Fruit fly (Drosophila melanogaster) whole organism, embryonic: ENCODE results near the gene orb.

Experiments
- Atf3 ChIP-seq: fragments of 200-800 bp; sonication (Bioruptor generic); optimal IDR thresholded peaks from 3 replicates; lab custom pipeline; 2016; ENCODE audit warnings: missing biosample characterization, missing genetic modification characterization
- CG10209 ChIP-seq: fragments of 200-800 bp; sonication (Bioruptor generic); optimal IDR thresholded peaks from 3 replicates; lab custom pipeline; 2017; ENCODE audit warnings: missing biosample characterization, mild to moderate bottlenecking, missing genetic modification characterization, missing genetic modification reagents
- CG10462 ChIP-seq: fragments of 200-800 bp; sonication (Bioruptor generic); optimal IDR thresholded peaks from 2 replicates; lab custom pipeline; 2016; ENCODE audit warnings: missing biosample characterization, missing genetic modification characterization
- CG10959 ChIP-seq: fragments of 200-800 bp; sonication (Bioruptor generic); IDR thresholded peaks from 2 replicates; pipeline ENCODE4 v1.3.6; 2022; ENCODE audit warnings: missing biosample characterization, missing genetic modification characterization
- CG12391 ChIP-seq: fragments of 200-800 bp; sonication (Bioruptor generic); optimal IDR thresholded peaks from 3 replicates; lab custom pipeline; 2018; ENCODE audit warnings: missing biosample characterization, mild to moderate bottlenecking, missing genetic modification characterization, moderate library complexity
- CG13775 ChIP-seq: fragments of 200-800 bp; sonication (Bioruptor generic); optimal IDR thresholded peaks from 3 replicates; lab custom pipeline; 2017; ENCODE audit warnings: missing biosample characterization, mild to moderate bottlenecking, missing genetic modification characterization
- CG1602 ChIP-seq: fragments of 200-800 bp; sonication (Bioruptor generic); optimal IDR thresholded peaks from 3 replicates; lab custom pipeline; 2016; ENCODE audit warnings: missing biosample characterization, missing genetic modification characterization
- CG16815 ChIP-seq: fragments of 200-800 bp; sonication (Bioruptor generic); optimal IDR thresholded peaks from 3 replicates; lab custom pipeline; 2017; ENCODE audit warnings: missing biosample characterization, mild to moderate bottlenecking, missing genetic modification characterization
- CG17829 ChIP-seq: fragments of 200-800 bp; optimal IDR thresholded peaks from 2 replicates; lab custom pipeline; 2019; ENCODE audit warnings: missing biosample characterization, mild to moderate bottlenecking, missing genetic modification characterization, moderate library complexity
- CG2116 ChIP-seq: fragments of 200-800 bp; sonication (Bioruptor generic); optimal IDR thresholded peaks from 3 replicates; lab custom pipeline; 2018; ENCODE audit warnings: missing biosample characterization, mild to moderate bottlenecking, missing genetic modification characterization
- CG2678 ChIP-seq: fragments of 200-800 bp; sonication (Bioruptor generic); optimal IDR thresholded peaks from 3 replicates; lab custom pipeline; 2019; ENCODE audit warnings: missing biosample characterization, mild to moderate bottlenecking, missing genetic modification characterization, moderate library complexity
- CG4360 ChIP-seq: fragments of 200-800 bp; sonication (Bioruptor generic); IDR thresholded peaks from 2 replicates; pipeline ENCODE4 v1.3.6; 2022; ENCODE audit warnings: missing biosample characterization, missing genetic modification characterization
- CG4404 ChIP-seq: fragments of 200-800 bp; sonication (Bioruptor generic); IDR thresholded peaks from 2 replicates; pipeline ENCODE4 v1.3.6; 2022; ENCODE audit warnings: missing biosample characterization, missing genetic modification characterization
- CG7357 ChIP-seq: fragments of 200-800 bp; sonication (Bioruptor generic); IDR thresholded peaks from 3 replicates; pipeline ENCODE4 v1.3.6; 2022; ENCODE audit warnings: missing biosample characterization, missing genetic modification characterization
- CG7556 ChIP-seq: fragments of 200-800 bp; sonication (Bioruptor generic); optimal IDR thresholded peaks from 2 replicates; lab custom pipeline; 2017; ENCODE audit warnings: missing biosample characterization, mild to moderate bottlenecking, missing genetic modification characterization
- CG7786 ChIP-seq: fragments of 200-800 bp; sonication (Bioruptor generic); optimal IDR thresholded peaks from 2 replicates; lab custom pipeline; 2016; ENCODE audit warnings: missing biosample characterization, missing genetic modification characterization
- CG8924 ChIP-seq: fragments of 200-800 bp; optimal IDR thresholded peaks from 3 replicates; lab custom pipeline; 2019; ENCODE audit warnings: missing biosample characterization, mild to moderate bottlenecking, missing genetic modification characterization, moderate library complexity
- CG9437 ChIP-seq: fragments of 200-800 bp; sonication (Bioruptor generic); optimal IDR thresholded peaks from 2 replicates; lab custom pipeline; 2018; ENCODE audit warnings: missing biosample characterization, mild to moderate bottlenecking, missing genetic modification characterization
- CG9727 ChIP-seq: fragments of 200-800 bp; sonication (Bioruptor generic); optimal IDR thresholded peaks from 3 replicates; lab custom pipeline; 2017; ENCODE audit warnings: missing biosample characterization, mild to moderate bottlenecking, missing genetic modification characterization
- D ChIP-seq, 2 experiments: fragments of 200-800 bp in 1 of 2; fragments of >200 bp in 1 of 2; sonication (Bioruptor generic) in 1 of 2; optimal IDR thresholded peaks; 2 replicates in 1 of 2; 3 replicates in 1 of 2; lab custom pipeline; 2017; ENCODE audit warnings: mild to moderate bottlenecking in 1 of 2, missing biosample characterization in 1 of 2, missing genetic modification characterization in 1 of 2, missing genetic modification reagents in 1 of 2
- D19A ChIP-seq: fragments of 200-800 bp; optimal IDR thresholded peaks from 3 replicates; lab custom pipeline; 2019; ENCODE audit warnings: missing biosample characterization, mild to moderate bottlenecking, missing genetic modification characterization, moderate library complexity
- Dfd ChIP-seq, 2 experiments: fragments of >200 bp; optimal IDR thresholded peaks; 2 replicates each; lab custom pipeline; 2017; ENCODE audit warnings: missing biosample characterization in 2 of 2, missing genetic modification characterization in 2 of 2
- HLHmδ ChIP-seq: fragments of 200-800 bp; sonication (Bioruptor generic); optimal IDR thresholded peaks from 2 replicates; lab custom pipeline; 2018; ENCODE audit warnings: missing biosample characterization, mild to moderate bottlenecking, missing genetic modification characterization, moderate library complexity
- NC2β ChIP-seq: fragments of 200-800 bp; sonication (Bioruptor generic); optimal IDR thresholded peaks from 2 replicates; lab custom pipeline; 2016; ENCODE audit warnings: missing biosample characterization, missing genetic modification characterization
- Oli ChIP-seq: fragments of 200-800 bp; sonication (Bioruptor generic); optimal IDR thresholded peaks from 2 replicates; lab custom pipeline; 2018; ENCODE audit warnings: missing biosample characterization, mild to moderate bottlenecking, missing genetic modification characterization, moderate library complexity
- PHDP ChIP-seq: fragments of 200-800 bp; sonication (Bioruptor generic); optimal IDR thresholded peaks from 3 replicates; lab custom pipeline; 2018; ENCODE audit warnings: missing biosample characterization, mild to moderate bottlenecking, missing genetic modification characterization, moderate library complexity
- Usf ChIP-seq: fragments of 200-800 bp; sonication (Bioruptor generic); optimal IDR thresholded peaks from 2 replicates; lab custom pipeline; 2017; ENCODE audit warnings: missing genotype, missing biosample characterization, missing genetic modification characterization
- cad ChIP-seq: fragments of >200 bp; optimal IDR thresholded peaks from 2 replicates; lab custom pipeline; 2017; ENCODE audit warnings: missing biosample characterization, missing genetic modification characterization
- cas ChIP-seq: fragments of 200-800 bp; sonication (Bioruptor generic); IDR thresholded peaks from 2 replicates; pipeline ENCODE4 v1.3.6; 2022; ENCODE audit warnings: missing biosample characterization, missing genetic modification characterization
- dm ChIP-seq: fragments of 200-800 bp; sonication (Bioruptor generic); optimal IDR thresholded peaks from 3 replicates; lab custom pipeline; 2016; ENCODE audit warnings: missing biosample characterization, missing genetic modification characterization
- dpn ChIP-seq, 2 experiments: fragments of 200-800 bp; sonication (Bioruptor generic); optimal IDR thresholded peaks; 3 replicates each; lab custom pipeline; 2016; ENCODE audit warnings: missing biosample characterization in 2 of 2, missing genetic modification characterization in 2 of 2
- en ChIP-seq: fragments of 200-800 bp; sonication (Bioruptor generic); optimal IDR thresholded peaks from 2 replicates; lab custom pipeline; 2016; ENCODE audit warnings: missing biosample characterization, missing genetic modification characterization
- ewg ChIP-seq: fragments of 200-800 bp; sonication (Bioruptor generic); optimal IDR thresholded peaks from 3 replicates; lab custom pipeline; 2017; ENCODE audit warnings: mild to moderate bottlenecking, missing biosample characterization, missing genetic modification reagents, missing genetic modification characterization
- fd102C ChIP-seq: fragments of 200-800 bp; sonication (Bioruptor generic); optimal IDR thresholded peaks from 2 replicates; lab custom pipeline; 2018; ENCODE audit warnings: missing biosample characterization, mild to moderate bottlenecking, missing genetic modification characterization, moderate library complexity
- gcm ChIP-seq: fragments of 200-800 bp; sonication (Bioruptor generic); optimal IDR thresholded peaks from 2 replicates; lab custom pipeline; 2019; ENCODE audit warnings: missing biosample characterization, mild to moderate bottlenecking, missing genetic modification characterization, moderate library complexity
- gem ChIP-seq: fragments of 200-800 bp; sonication (Bioruptor generic); optimal IDR thresholded peaks from 2 replicates; lab custom pipeline; 2019; ENCODE audit warnings: missing biosample characterization, mild to moderate bottlenecking, missing genetic modification characterization, moderate library complexity
- gsb-n ChIP-seq: fragments of 200-800 bp; sonication (Bioruptor generic); optimal IDR thresholded peaks from 3 replicates; lab custom pipeline; 2018; ENCODE audit warnings: missing biosample characterization, mild to moderate bottlenecking, missing genetic modification characterization
- maf-S ChIP-seq: fragments of 200-800 bp; sonication (Bioruptor generic); optimal IDR thresholded peaks from 2 replicates; lab custom pipeline; 2016; ENCODE audit warnings: missing biosample characterization, missing genetic modification characterization
- pnt ChIP-seq: fragments of 200-800 bp; sonication (Bioruptor generic); optimal IDR thresholded peaks from 3 replicates; lab custom pipeline; 2016; ENCODE audit warnings: missing biosample characterization, missing genetic modification characterization
- pros ChIP-seq: fragments of 200-800 bp; sonication (Bioruptor generic); optimal IDR thresholded peaks from 3 replicates; lab custom pipeline; 2019; ENCODE audit warnings: missing biosample characterization, mild to moderate bottlenecking, missing genetic modification characterization, moderate library complexity
- sens ChIP-seq: fragments of 200-800 bp; sonication (Bioruptor generic); peaks from one replicate; lab custom pipeline; 2016; ENCODE audit warnings: missing biosample characterization, missing genetic modification characterization
- tx ChIP-seq: fragments of 200-800 bp; sonication (Bioruptor generic); optimal IDR thresholded peaks from 2 replicates; lab custom pipeline; 2016; ENCODE audit warnings: missing biosample characterization, missing genetic modification characterization
- unpg ChIP-seq: fragments of 200-800 bp; sonication (Bioruptor generic); optimal IDR thresholded peaks from 3 replicates; lab custom pipeline; 2018; ENCODE audit warnings: missing biosample characterization, mild to moderate bottlenecking, missing genetic modification characterization, moderate library complexity
- vfl ChIP-seq: fragments of 200-800 bp; sonication (Bioruptor generic); optimal IDR thresholded peaks from 2 replicates; lab custom pipeline; 2016; ENCODE audit warnings: missing biosample characterization, missing genetic modification characterization
- zen ChIP-seq: fragments of 200-800 bp; sonication (Bioruptor generic); optimal IDR thresholded peaks from 3 replicates; lab custom pipeline; 2018; ENCODE audit warnings: missing biosample characterization, mild to moderate bottlenecking, missing genetic modification characterization, moderate library complexity
- zfh1 ChIP-seq: fragments of 200-800 bp; sonication (Bioruptor generic); IDR thresholded peaks from 3 replicates; pipeline ENCODE4 v1.3.6; 2022; ENCODE audit warnings: missing biosample characterization, missing genetic modification characterization

The orb gene

dm6 chr3R:23301270-23301669 lies 20.6 kb upstream of the orb start:
- TF ChIP-seq sens (peak; percentile 61), CG9727 (GFP tag; lab: Kevin White, UChicago) (no peak), D (optimal IDR thresholded peaks at IDR 0.05; lab: Kevin White, UChicago) (peak; percentile 83), D (GFP tag; optimal IDR thresholded peaks at IDR 0.05; lab: Kevin White, UChicago) (no peak), pros (GFP tag; lab: Kevin White, UChicago) (peak; percentile 29), CG8924 (tag; lab: Kevin White, UChicago) (no peak), CG4360 (GFP tag; lab: Robert Waterston, UW) (0 out of 2 replicates have a peak, but pooled peaks have one; percentile 8), cad (peak; percentile 32)

dm6 chr3R:23300091-23300918 lies 19.6 kb upstream of the orb start:
- TF ChIP-seq HLHmδ (GFP tag; lab: Kevin White, UChicago) (no peak), CG13775 (GFP tag; lab: Kevin White, UChicago) (peak; percentile 59), CG7357 (GFP tag; lab: Robert Waterston, UW) (no peak), gcm (GFP tag; lab: Kevin White, UChicago) (peak; percentile 49), vfl (no peak), CG7786 (GFP tag; lab: Kevin White, UChicago) (peak; percentile 20), cas (no peak), en (GFP tag; lab: Kevin White, UChicago) (no peak), zen (tag; lab: Kevin White, UChicago) (peak; percentile 73), pnt (GFP tag; lab: Kevin White, UChicago) (peak; percentile 10), dpn (GFP tag; optimal IDR thresholded peaks at IDR 0.05; lab: Kevin White, UChicago) (peak in 1 of 2 experiments; percentile 5), Usf (GFP tag; lab: Kevin White, UChicago) (peak; percentile 48), D (optimal IDR thresholded peaks at IDR 0.05; lab: Kevin White, UChicago) (peak; percentile 46), D (GFP tag; optimal IDR thresholded peaks at IDR 0.05; lab: Kevin White, UChicago) (no peak), CG9437 (GFP tag; lab: Kevin White, UChicago) (peak; percentile 24), CG17829 (tag; lab: Kevin White, UChicago) (peak; percentile 26), fd102C (GFP tag; lab: Kevin White, UChicago) (peak; percentile 88), dm (GFP tag; lab: Kevin White, UChicago) (peak; percentile 24), gem (tag; lab: Kevin White, UChicago) (peak; percentile 78), zfh1 (peak; percentile 46; the same call in 2 of the 3 replicates), ewg (GFP tag; lab: Kevin White, UChicago) (peak; percentile 12), Dfd (GFP tag; optimal IDR thresholded peaks at IDR 0.05; lab: Kevin White, UChicago) (no peak), gsb-n (tag; lab: Kevin White, UChicago) (peak; percentile 64), NC2β (GFP tag; lab: Kevin White, UChicago) (peak; percentile 58), CG1602 (GFP tag; lab: Kevin White, UChicago) (peak; percentile 55), CG10462 (peak; percentile 38), CG7556 (peak; percentile 46), CG16815 (peak; percentile 70), CG10959 (GFP tag; lab: Robert Waterston, UW) (peak; percentile 64), D19A (tag; lab: Kevin White, UChicago) (peak; percentile 39), CG10209 (GFP tag; lab: Kevin White, UChicago) (peak; percentile 51), CG2678 (tag; lab: Kevin White, UChicago) (peak; percentile 17), maf-S (GFP tag; lab: Kevin White, UChicago) (no peak), CG2116 (GFP tag; lab: Kevin White, UChicago) (peak; percentile 27), CG12391 (tag; lab: Kevin White, UChicago) (peak; percentile 78), unpg (GFP tag; lab: Kevin White, UChicago) (peak; percentile 52), Atf3 (GFP tag; lab: Kevin White, UChicago) (peak; percentile 31), Oli (peak; percentile 32), PHDP (tag; lab: Kevin White, UChicago) (peak; percentile 3), tx (GFP tag; lab: Kevin White, UChicago) (peak; percentile 27), CG4404 (peak; percentile 55; the same call in 1 of the 2 replicates)
